Worm (Caenorhabditis elegans) whole organism, late embryonic: Measurements from ENCODE around the gene F32F2.4.

ENCODE experiments used
- ceh-18 ChIP-seq: sonication (generic microtip); optimal IDR thresholded peaks from 2 replicates; lab custom pipeline; 2016; ENCODE audit warnings: missing genetic modification characterization, missing compliant biosample characterization
- eyg-1 ChIP-seq: sonication (generic microtip); optimal IDR thresholded peaks from 2 replicates; lab custom pipeline; 2016; ENCODE audit warnings: missing genotype, missing genetic modification characterization, missing compliant biosample characterization
- hlh-13 ChIP-seq: fragments of 200-800 bp; sonication (Bioruptor generic); optimal IDR thresholded peaks from 2 replicates; lab custom pipeline; 2018; ENCODE audit warnings: mild to moderate bottlenecking, missing genetic modification characterization, missing compliant biosample characterization
- nhr-11 ChIP-seq: fragments of 150-350 bp; optimal IDR thresholded peaks from 2 replicates; lab custom pipeline; 2014; ENCODE audit warnings: missing biosample characterization, missing genetic modification characterization
- npax-4 ChIP-seq: sonication (generic microtip); optimal IDR thresholded peaks from 2 replicates; lab custom pipeline; 2016; ENCODE audit warnings: missing genetic modification characterization, missing compliant biosample characterization
- pha-2 ChIP-seq: sonication (generic microtip); optimal IDR thresholded peaks from 2 replicates; lab custom pipeline; 2017; ENCODE audit warnings: mild to moderate bottlenecking, missing genetic modification characterization, missing compliant biosample characterization
- pha-4 ChIP-seq: fragments of 150-350 bp; optimal IDR thresholded peaks from 2 replicates; lab custom pipeline; 2018; ENCODE audit warnings: missing biosample characterization, missing genetic modification reagents, missing genetic modification characterization
- pros-1 ChIP-seq: fragments of 150-350 bp; optimal IDR thresholded peaks from 2 replicates; lab custom pipeline; 2014; ENCODE audit warnings: missing biosample characterization, missing genetic modification reagents, missing genetic modification characterization
- tbx-2 ChIP-seq: sonication (generic microtip); optimal IDR thresholded peaks from 2 replicates; lab custom pipeline; 2016; ENCODE audit warnings: missing genetic modification characterization, missing compliant biosample characterization
- unc-3 ChIP-seq, 2 experiments: fragments of 200-800 bp in 1 of 2; sonication (Bioruptor generic) in 1 of 2; sonication (generic microtip) in 1 of 2; conservative IDR thresholded peaks in 1 of 2; optimal IDR thresholded peaks in 1 of 2; 2 replicates each; pipeline versions ENCODE4 v1.3.6 to Lab custom; 2016 to 2022; ENCODE audit warnings: missing compliant biosample characterization in 2 of 2, missing genetic modification characterization in 2 of 2, missing genetic modification reagents in 1 of 2

DNA sequence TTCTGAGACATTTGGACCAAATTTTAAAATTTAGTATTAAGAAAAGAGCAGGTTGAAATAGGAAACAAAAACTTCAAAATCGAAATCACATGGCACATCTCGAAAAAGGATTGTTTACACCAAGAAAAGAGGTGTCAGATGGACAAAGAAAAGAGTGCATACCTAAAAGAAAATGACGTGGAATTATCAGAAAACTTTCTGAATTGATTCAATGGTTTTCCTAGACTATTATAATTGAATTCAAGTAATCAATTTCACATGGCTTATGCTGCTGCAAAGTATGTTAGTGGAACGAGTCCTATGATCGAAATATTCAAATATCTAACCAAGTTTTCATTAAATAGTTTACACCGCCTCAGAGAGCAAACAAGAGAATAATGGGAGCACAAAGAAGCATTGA, 23.2 kb upstream of the F32F2.4 start:
- no peak for TF ChIP-seq pros-1
- no peak for TF ChIP-seq pha-4 (tag; lab: Kevin White, UChicago)
- no peak for TF ChIP-seq ceh-18 (tag; lab: Kevin White, UChicago)
- TF ChIP-seq unc-3 (GFP tag; conservative IDR thresholded peaks at IDR 0.05; lab: Robert Waterston, UW) = no peak
- TF ChIP-seq unc-3 (tag; optimal IDR thresholded peaks at IDR 0.05; lab: Kevin White, UChicago) = no peak
- TF ChIP-seq npax-4 (tag; lab: Kevin White, UChicago) = no peak
- no peak for TF ChIP-seq eyg-1 (tag; lab: Kevin White, UChicago)
- TF ChIP-seq hlh-13 = no peak
- TF ChIP-seq tbx-2 (tag; lab: Kevin White, UChicago) = no peak
- no peak for TF ChIP-seq nhr-11 (tag; lab: Kevin White, UChicago)
- TF ChIP-seq pha-2 = no peak
